Worm (Caenorhabditis elegans): ENCODE measurements around the gene hsp-43.

The hsp-43 gene

DNA sequence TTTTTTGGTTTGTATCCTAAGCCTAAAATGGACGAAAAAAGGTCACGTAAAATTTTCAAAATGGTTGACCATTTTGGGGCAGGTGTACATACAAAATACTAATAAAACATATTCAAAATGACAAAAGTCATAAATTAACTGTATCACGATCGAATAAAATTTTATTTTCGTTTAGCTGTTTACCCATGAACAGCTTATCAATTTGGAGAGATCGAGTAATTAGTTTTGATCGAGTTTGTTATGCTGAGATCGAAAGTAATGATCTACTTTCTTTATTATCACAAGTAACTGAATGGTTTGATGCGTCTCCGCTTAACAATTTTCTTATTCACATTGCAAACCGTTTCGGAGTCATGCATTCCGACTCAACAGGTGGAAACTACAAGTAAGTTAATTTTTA, 47.5 kb downstream of the hsp-43 start, which contains the start of gene T13C5.10:
TSS of gene T13C5.10 (plus strand) at position 301 of the 400 bp plus-strand sequence.
- TF ChIP-seq ceh-16 (tag; optimal IDR thresholded peaks at IDR 0.05), result no peak
- no peak for TF ChIP-seq lin-39 (tag; optimal IDR thresholded peaks at IDR 0.05)
- TF ChIP-seq gmeb-1 (tag; optimal IDR thresholded peaks at IDR 0.05), result no peak
- TF ChIP-seq lin-11 (tag; optimal IDR thresholded peaks at IDR 0.05), result no peak
- TF ChIP-seq nhr-12 (tag; optimal IDR thresholded peaks at IDR 0.05), result no peak
- no peak for TF ChIP-seq fos-1 (tag; optimal IDR thresholded peaks at IDR 0.05)
- no peak for TF ChIP-seq lin-13 (GFP tag; optimal IDR thresholded peaks at IDR 0.05)
- TF ChIP-seq zag-1 (tag; optimal IDR thresholded peaks at IDR 0.05), result no peak
- no peak for TF ChIP-seq mdl-1 (tag; optimal IDR thresholded peaks at IDR 0.05)
- no peak for TF ChIP-seq sem-4 (tag; optimal IDR thresholded peaks at IDR 0.05)
- no peak for TF ChIP-seq crh-2 (tag; optimal IDR thresholded peaks at IDR 0.05)
- TF ChIP-seq C34F6.9 (tag; optimal IDR thresholded peaks at IDR 0.05), result no peak
- no peak for TF ChIP-seq nhr-237 (tag; optimal IDR thresholded peaks at IDR 0.05)
- TF ChIP-seq aly-2 (tag; optimal IDR thresholded peaks at IDR 0.05), result no peak

DNA sequence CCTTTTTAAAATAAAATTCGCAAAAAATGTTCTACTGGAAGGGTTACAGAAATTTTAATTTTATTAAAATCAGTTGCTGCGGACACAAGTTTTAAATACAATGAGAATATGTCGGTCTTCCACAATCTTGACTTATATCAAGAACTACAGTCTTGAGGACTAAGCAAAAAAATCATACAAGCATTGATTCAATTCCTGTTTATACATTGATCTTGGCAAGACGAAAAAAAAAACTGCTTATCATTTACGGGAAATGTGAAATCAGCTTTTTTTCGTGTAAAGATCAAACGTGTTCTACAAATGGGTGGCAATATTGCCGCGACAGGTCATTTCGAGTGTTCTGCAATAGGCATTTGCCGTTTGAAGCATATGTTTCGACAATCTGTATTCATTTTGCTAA, 50.6 kb downstream of the hsp-43 start, which contains the start of gene T13C5.2:
TSS of gene T13C5.2 (plus strand) at position 301 of the 400 bp plus-strand sequence.
- TF ChIP-seq nhr-77 (tag; optimal IDR thresholded peaks at IDR 0.05) (no peak), mab-5 (tag; optimal IDR thresholded peaks at IDR 0.05) (no peak), F13H6.1 (tag; optimal IDR thresholded peaks at IDR 0.05) (no peak), sma-3 (GFP tag; optimal IDR thresholded peaks at IDR 0.05) (no peak), fos-1 (tag; optimal IDR thresholded peaks at IDR 0.05) (no peak), ceh-16 (tag; optimal IDR thresholded peaks at IDR 0.05) (no peak), dmd-4 (tag; optimal IDR thresholded peaks at IDR 0.05) (no peak), unc-55 (GFP tag; optimal IDR thresholded peaks at IDR 0.05) (no peak), blmp-1 (tag; optimal IDR thresholded peaks at IDR 0.05; ENCODE audit: insufficient read depth) (no peak), C34F6.9 (tag; optimal IDR thresholded peaks at IDR 0.05) (no peak), elt-1 (tag; optimal IDR thresholded peaks at IDR 0.05) (no peak), lin-39 (tag; optimal IDR thresholded peaks at IDR 0.05) (no peak), snpc-4 (tag; optimal IDR thresholded peaks at IDR 0.05) (no peak), ztf-11 (tag; optimal IDR thresholded peaks at IDR 0.05) (no peak)

Data from whole organism, L2 larva.